Worm (Caenorhabditis elegans): ENCODE measurements around the gene M03C11.9.
A peak's percentile ranks its signal among the peaks of the same experiment; 100 is the strongest.

The M03C11.9 gene

ce11 chrIII:10381473-10381872, 10.1 kb downstream of the M03C11.9 start, which contains the start of gene C38H2.2:
TSS of gene C38H2.2 (plus strand) at chrIII:10381773.
- no peak for TF ChIP-seq athp-1 (tag; optimal IDR thresholded peaks at IDR 0.05)
- TF ChIP-seq dox-1 (GFP tag; IDR thresholded peaks at IDR 0.05) = no peak
- no peak for TF ChIP-seq efl-1 (GFP tag; optimal IDR thresholded peaks at IDR 0.05)
- TF ChIP-seq F57C9.4 (tag; optimal IDR thresholded peaks at IDR 0.05) = no peak
- no peak for TF ChIP-seq F22D6.2 (tag; optimal IDR thresholded peaks at IDR 0.05)
- TF ChIP-seq lin-26 (GFP tag; IDR thresholded peaks at IDR 0.05) = no peak
- no peak for TF ChIP-seq nfyb-1 (GFP tag; IDR thresholded peaks at IDR 0.05)
- no peak for TF ChIP-seq dpl-1 (GFP tag; optimal IDR thresholded peaks at IDR 0.05)
- TF ChIP-seq cebp-1 (GFP tag; IDR thresholded peaks at IDR 0.05) = no peak
- TF ChIP-seq cebp-1 (tag; optimal IDR thresholded peaks at IDR 0.05) = no peak
- no peak for TF ChIP-seq xnd-1 (tag; optimal IDR thresholded peaks at IDR 0.05)
- TF ChIP-seq rpc-1 (optimal IDR thresholded peaks at IDR 0.05) = no peak
- no peak for TF ChIP-seq rpc-1 (tag; optimal IDR thresholded peaks at IDR 0.05)
- no peak for TF ChIP-seq unc-62 (GFP tag; optimal IDR thresholded peaks at IDR 0.05)
- no peak for TF ChIP-seq pbrm-1 (GFP tag; IDR thresholded peaks at IDR 0.05)
- TF ChIP-seq lin-40 (tag; optimal IDR thresholded peaks at IDR 0.05) = no peak

ce11 chrIII:10380640-10381039, 10.9 kb downstream of the M03C11.9 start:
- no peak for TF ChIP-seq ekl-4 (GFP tag; IDR thresholded peaks at IDR 0.05)
- TF ChIP-seq hmg-1.2 (GFP tag; IDR thresholded peaks at IDR 0.05) = peak; percentile 58; the same call in 1 of the 2 replicates

- TF ChIP-seq efl-1 (GFP tag; optimal IDR thresholded peaks at IDR 0.05) (no peak), him-1 (tag; optimal IDR thresholded peaks at IDR 0.05) (no peak), hmg-1.2 (GFP tag; IDR thresholded peaks at IDR 0.05) (peak; percentile 80), nfya-1 (tag; optimal IDR thresholded peaks at IDR 0.05; ENCODE audit: borderline replicate concordance, insufficient read depth) (no peak), cebp-1 (GFP tag; IDR thresholded peaks at IDR 0.05) (no peak), cebp-1 (tag; optimal IDR thresholded peaks at IDR 0.05) (peak; percentile 29), mel-28 (tag; optimal IDR thresholded peaks at IDR 0.05; ENCODE audit: borderline replicate concordance) (no peak), attf-3 (GFP tag; conservative IDR thresholded peaks at IDR 0.05) (no peak), Y95B8A.8 (GFP tag; IDR thresholded peaks at IDR 0.05) (no peak), ccch-3 (GFP tag; optimal IDR thresholded peaks at IDR 0.05) (no peak), T26A5.8 (tag; optimal IDR thresholded peaks at IDR 0.05) (no peak)
These were observed 11.9 kb downstream of the M03C11.9 start for ce11 chrIII:10379632-10380031.

ce11 chrIII:10378899-10379298, 12.6 kb downstream of the M03C11.9 start:
- no peak for TF ChIP-seq hmg-20 (GFP tag; IDR thresholded peaks at IDR 0.05)
- TF ChIP-seq nhr-80 (tag; optimal IDR thresholded peaks at IDR 0.05) = peak; percentile 57

ce11 chrIII:10376041-10376440, 15.5 kb downstream of the M03C11.9 start:
- TF ChIP-seq nhr-80 (tag; optimal IDR thresholded peaks at IDR 0.05) (peak; percentile 67), T07F8.4 (tag; optimal IDR thresholded peaks at IDR 0.05) (no peak)

- no peak for TF ChIP-seq F23B12.7 (tag; optimal IDR thresholded peaks at IDR 0.05; ENCODE audit: insufficient read depth)
- 0 out of 2 replicates have a peak, but pooled peaks have one; percentile 41 for TF ChIP-seq F37B4.10 (GFP tag; IDR thresholded peaks at IDR 0.05)
- TF ChIP-seq let-607 (tag; optimal IDR thresholded peaks at IDR 0.05) = no peak
- no peak for TF ChIP-seq aptf-2 (GFP tag; conservative IDR thresholded peaks at IDR 0.05)
- TF ChIP-seq unc-62 (GFP tag; optimal IDR thresholded peaks at IDR 0.05) = no peak
- no peak for TF ChIP-seq egl-44 (GFP tag; IDR thresholded peaks at IDR 0.05)
- TF ChIP-seq ama-1 (optimal IDR thresholded peaks at IDR 0.05) = no peak
- TF ChIP-seq ama-1 (GFP tag; optimal IDR thresholded peaks at IDR 0.05) = no peak
These were observed 17.7 kb downstream of the M03C11.9 start for ce11 chrIII:10373845-10374244.
